Worm (Caenorhabditis elegans) whole organism, L4/young adult: ENCODE measurements around the gene best-21.

Experiments used
- W03F9.2 ChIP-seq: fragments of 150-350 bp; optimal IDR thresholded peaks from 2 replicates; lab custom pipeline; 2014; ENCODE audit warnings: missing biosample characterization, missing genetic modification characterization
- him-1 ChIP-seq: sonication (generic microtip); optimal IDR thresholded peaks from 2 replicates; lab custom pipeline; 2016; ENCODE audit warnings: missing genotype, missing genetic modification reagents, missing genetic modification characterization, missing compliant biosample characterization

ce11 chrIV:15312008-15312407 is 9.8 kb downstream of the best-21 start, which contains the start of gene Y73F8A.13:
- no peak for TF ChIP-seq him-1 (tag; lab: Kevin White, UChicago)
- TF ChIP-seq W03F9.2 (tag; lab: Kevin White, UChicago): no peak
